Worm (Caenorhabditis elegans) whole organism, L2 larva: ENCODE data around the gene ugt-16.
A peak's percentile ranks its signal among the peaks of the same experiment; 100 is the strongest.

Experiments used
- F13H6.1 ChIP-seq: sonication (generic microtip); optimal IDR thresholded peaks from 2 replicates; lab custom pipeline; 2016; ENCODE audit warnings: missing genetic modification characterization, missing compliant biosample characterization
- ZK546.5 ChIP-seq: sonication (generic microtip); optimal IDR thresholded peaks from 2 replicates; lab custom pipeline; 2017; ENCODE audit warnings: missing biosample characterization, missing genetic modification characterization
- alr-1 ChIP-seq: fragments of 150-350 bp; optimal IDR thresholded peaks from 2 replicates; lab custom pipeline; 2014; ENCODE audit warnings: missing biosample characterization, missing genetic modification characterization
- ama-1 ChIP-seq: fragments of 150-350 bp; optimal IDR thresholded peaks from 2 replicates; lab custom pipeline; 2018; ENCODE audit warnings: inconsistent platforms
- blmp-1 ChIP-seq: sonication (generic microtip); optimal IDR thresholded peaks from 2 replicates; lab custom pipeline; 2017; ENCODE audit warnings: missing genetic modification characterization, mild to moderate bottlenecking, missing compliant biosample characterization, antibody characterized with exemption, moderate library complexity; ENCODE audit not compliant: insufficient read depth
- ceh-16 ChIP-seq: fragments of 150-350 bp; optimal IDR thresholded peaks from 2 replicates; lab custom pipeline; 2014; ENCODE audit warnings: missing biosample characterization, missing genetic modification characterization
- elt-1 ChIP-seq: fragments of 150-350 bp; optimal IDR thresholded peaks from 2 replicates; lab custom pipeline; 2014; ENCODE audit warnings: missing biosample characterization, missing genetic modification characterization
- elt-3 ChIP-seq: sonication (generic microtip); optimal IDR thresholded peaks from 2 replicates; lab custom pipeline; 2017; ENCODE audit warnings: missing biosample characterization, missing genetic modification characterization
- fos-1 ChIP-seq: fragments of 150-350 bp; optimal IDR thresholded peaks from 2 replicates; lab custom pipeline; 2014; ENCODE audit warnings: missing biosample characterization, missing genetic modification characterization
- lin-11 ChIP-seq: fragments of 150-350 bp; sonication (generic microtip); optimal IDR thresholded peaks from 2 replicates; lab custom pipeline; 2014; ENCODE audit warnings: missing biosample characterization, missing genetic modification characterization, inconsistent platforms, mixed read lengths
- lin-39 ChIP-seq: fragments of 150-350 bp; optimal IDR thresholded peaks from 2 replicates; lab custom pipeline; 2014; ENCODE audit warnings: missing biosample characterization, missing genetic modification reagents, missing genetic modification characterization
- lsy-2 ChIP-seq, 2 experiments: fragments of 150-350 bp in 1 of 2; sonication (generic microtip) in 1 of 2; optimal IDR thresholded peaks; 2 replicates each; lab custom pipeline; 2014 to 2017; ENCODE audit warnings: missing biosample characterization in 2 of 2, missing genetic modification characterization in 2 of 2
- mab-5 ChIP-seq: fragments of 150-350 bp; optimal IDR thresholded peaks from 2 replicates; lab custom pipeline; 2014; ENCODE audit warnings: missing biosample characterization, missing genetic modification characterization
- mbf-1 ChIP-seq: sonication (generic microtip); optimal IDR thresholded peaks from 2 replicates; lab custom pipeline; 2017; ENCODE audit warnings: missing biosample characterization, missing genetic modification characterization
- mdl-1 ChIP-seq, 2 experiments: fragments of 150-350 bp in 1 of 2; sonication (generic microtip) in 1 of 2; optimal IDR thresholded peaks; 2 replicates each; lab custom pipeline; 2017; ENCODE audit warnings: missing biosample characterization in 2 of 2, missing genetic modification characterization in 2 of 2
- nhr-12 ChIP-seq: fragments of 150-350 bp; optimal IDR thresholded peaks from 2 replicates; lab custom pipeline; 2014; ENCODE audit warnings: missing biosample characterization, missing genetic modification characterization
- nhr-129 ChIP-seq: fragments of 150-350 bp; optimal IDR thresholded peaks from 2 replicates; lab custom pipeline; 2014; ENCODE audit warnings: missing biosample characterization, missing genetic modification characterization
- nhr-23 ChIP-seq: fragments of 150-350 bp; optimal IDR thresholded peaks from 2 replicates; lab custom pipeline; 2014; ENCODE audit warnings: missing biosample characterization, missing genetic modification reagents, missing genetic modification characterization
- nhr-25 ChIP-seq: fragments of 150-350 bp; sonication (generic microtip); optimal IDR thresholded peaks from 3 replicates; lab custom pipeline; 2014; ENCODE audit warnings: missing biosample characterization, missing genetic modification characterization
- nhr-6 ChIP-seq: fragments of 150-350 bp; optimal IDR thresholded peaks from 2 replicates; lab custom pipeline; 2014; ENCODE audit warnings: missing biosample characterization, missing genetic modification characterization
- nhr-77 ChIP-seq: fragments of 150-350 bp; optimal IDR thresholded peaks from 2 replicates; lab custom pipeline; 2014; ENCODE audit warnings: missing biosample characterization, missing genetic modification characterization
- peb-1 ChIP-seq: fragments of 150-350 bp; optimal IDR thresholded peaks from 2 replicates; lab custom pipeline; 2014; ENCODE audit warnings: missing biosample characterization, missing genetic modification characterization
- sma-3 ChIP-seq: sonication (generic microtip); optimal IDR thresholded peaks from 2 replicates; lab custom pipeline; 2016; ENCODE audit warnings: missing genetic modification reagents, missing genetic modification characterization, missing compliant biosample characterization
- sma-9 ChIP-seq, 2 experiments: fragments of 150-350 bp in 1 of 2; sonication (generic microtip) in 1 of 2; optimal IDR thresholded peaks; 2 replicates each; lab custom pipeline; 2014 to 2016; ENCODE audit warnings: missing genetic modification characterization in 2 of 2, mild to moderate bottlenecking in 1 of 2, missing biosample characterization in 1 of 2, missing compliant biosample characterization in 1 of 2, missing genetic modification reagents in 1 of 2, moderate library complexity in 1 of 2
- snpc-4 ChIP-seq: fragments of 150-350 bp; optimal IDR thresholded peaks from 2 replicates; lab custom pipeline; 2014; ENCODE audit warnings: missing biosample characterization, missing genetic modification characterization
- unc-39 ChIP-seq: fragments of 150-350 bp; optimal IDR thresholded peaks from 2 replicates; lab custom pipeline; 2014; ENCODE audit warnings: missing biosample characterization, missing genetic modification characterization
- unc-55 ChIP-seq: fragments of 150-350 bp; sonication (generic microtip); optimal IDR thresholded peaks from 3 replicates; lab custom pipeline; 2014; ENCODE audit warnings: missing biosample characterization, missing genetic modification reagents, missing genetic modification characterization
- unc-62 ChIP-seq: fragments of 150-350 bp; optimal IDR thresholded peaks from 2 replicates; lab custom pipeline; 2014; ENCODE audit warnings: missing biosample characterization, missing genetic modification reagents, missing genetic modification characterization
- zag-1 ChIP-seq: fragments of 150-350 bp; optimal IDR thresholded peaks from 2 replicates; lab custom pipeline; 2014; ENCODE audit warnings: missing biosample characterization, missing genetic modification characterization
- ztf-1 ChIP-seq: fragments of 200-800 bp; sonication (Bioruptor generic); conservative IDR thresholded peaks from 2 replicates; pipeline ENCODE4 v1.3.6; 2022; ENCODE audit warnings: missing genetic modification characterization, missing compliant biosample characterization
- ztf-11 ChIP-seq: sonication (generic microtip); optimal IDR thresholded peaks from 2 replicates; lab custom pipeline; 2017; ENCODE audit warnings: missing biosample characterization, missing genetic modification characterization
- ztf-4 ChIP-seq: fragments of 150-350 bp; optimal IDR thresholded peaks from 2 replicates; lab custom pipeline; 2014; ENCODE audit warnings: missing biosample characterization, missing genetic modification characterization

The ugt-16 gene

ce11 chrV:12795196-12795595 lies 29.6 kb upstream of the ugt-16 start, which contains the start of gene ugt-4:
ugt-4 (minus strand) TSS chrV:12795336.
- TF ChIP-seq sma-3 (GFP tag; lab: Kevin White, UChicago) (no peak), nhr-77 (tag; lab: Kevin White, UChicago) (no peak), unc-39 (tag; lab: Kevin White, UChicago) (no peak), nhr-129 (tag; lab: Kevin White, UChicago) (no peak), snpc-4 (no peak), ZK546.5 (tag; lab: Kevin White, UChicago) (no peak), nhr-12 (tag; lab: Kevin White, UChicago) (no peak), mdl-1 (tag; optimal IDR thresholded peaks at IDR 0.05; lab: Kevin White, UChicago) (no peak), sma-9 (GFP tag; optimal IDR thresholded peaks at IDR 0.05; lab: Kevin White, UChicago) (peak; percentile 3), sma-9 (tag; optimal IDR thresholded peaks at IDR 0.05; lab: Kevin White, UChicago) (no peak), fos-1 (peak; percentile 12), lin-39 (no peak), zag-1 (no peak), nhr-25 (tag; lab: Kevin White, UChicago) (no peak), nhr-6 (no peak), elt-1 (tag; lab: Kevin White, UChicago) (no peak), mbf-1 (tag; lab: Kevin White, UChicago) (no peak), unc-55 (GFP tag; lab: Kevin White, UChicago) (no peak)

- TF ChIP-seq nhr-25 (tag; lab: Kevin White, UChicago) (no peak), ceh-16 (tag; lab: Kevin White, UChicago) (no peak), unc-55 (GFP tag; lab: Kevin White, UChicago) (no peak)
Measured at ce11 chrV:12795927-12796326, 28.9 kb upstream of the ugt-16 start.

DNA sequence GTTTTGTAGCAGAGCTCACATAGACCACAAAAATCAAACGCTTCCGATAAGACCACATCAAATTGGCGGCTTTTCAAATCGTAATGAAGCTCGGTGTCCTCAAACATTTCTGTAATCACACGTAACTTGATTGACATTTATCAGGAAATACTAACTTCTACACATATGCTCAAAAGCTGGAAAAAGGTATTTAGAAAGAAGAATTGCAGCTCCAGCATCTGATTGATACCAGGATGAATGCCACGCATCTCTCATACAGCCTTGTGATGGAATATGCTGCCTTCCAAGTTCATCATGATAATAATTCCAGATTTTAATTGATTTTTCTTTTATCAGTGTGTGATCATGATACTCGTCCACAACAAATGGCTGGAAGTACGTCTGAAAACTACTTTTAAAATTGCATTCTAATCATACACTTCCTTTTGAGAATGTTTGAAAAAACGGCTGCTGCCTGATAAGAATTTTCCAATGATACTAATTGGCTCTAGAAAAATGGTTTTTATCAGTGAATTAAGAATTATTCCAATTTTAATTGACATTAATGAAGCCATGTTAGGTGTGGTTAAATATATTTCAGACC lies 27.8 kb upstream of the ugt-16 start:
- TF ChIP-seq ztf-1 (GFP tag; lab: Robert Waterston, UW) (no peak), lin-11 (tag; lab: Kevin White, UChicago) (no peak), alr-1 (no peak), F13H6.1 (no peak), mab-5 (tag; lab: Kevin White, UChicago) (no peak), peb-1 (tag; lab: Kevin White, UChicago) (no peak), zag-1 (no peak), lin-39 (no peak)
- TF ChIP-seq, all 48 proteins: peak for 0

DNA sequence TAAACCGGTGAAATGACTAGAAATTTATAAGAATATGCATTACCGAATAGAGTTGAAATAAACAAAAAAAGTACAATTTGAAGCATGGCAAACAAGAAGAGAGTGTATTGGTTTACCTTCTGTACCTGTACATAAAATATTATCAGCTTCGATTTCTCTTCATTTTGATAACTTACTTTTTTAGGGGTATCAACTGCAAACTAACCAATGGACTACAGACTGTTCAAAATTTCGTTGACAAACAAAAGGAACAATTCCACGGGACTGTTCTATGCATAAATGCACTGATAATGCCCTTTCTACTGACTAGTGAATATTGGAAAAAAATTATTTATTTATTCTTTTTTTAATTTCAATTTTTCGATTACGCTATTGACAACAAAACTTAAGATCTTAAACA lies 26.8 kb upstream of the ugt-16 start, which contains the start of gene ugt-6:
Gene ugt-6, minus strand, starts transcription at position 233 of the 400 bp plus-strand sequence.
- TF ChIP-seq nhr-23 (tag; lab: Kevin White, UChicago) = no peak
- TF ChIP-seq, all 48 proteins: peak for 0

DNA sequence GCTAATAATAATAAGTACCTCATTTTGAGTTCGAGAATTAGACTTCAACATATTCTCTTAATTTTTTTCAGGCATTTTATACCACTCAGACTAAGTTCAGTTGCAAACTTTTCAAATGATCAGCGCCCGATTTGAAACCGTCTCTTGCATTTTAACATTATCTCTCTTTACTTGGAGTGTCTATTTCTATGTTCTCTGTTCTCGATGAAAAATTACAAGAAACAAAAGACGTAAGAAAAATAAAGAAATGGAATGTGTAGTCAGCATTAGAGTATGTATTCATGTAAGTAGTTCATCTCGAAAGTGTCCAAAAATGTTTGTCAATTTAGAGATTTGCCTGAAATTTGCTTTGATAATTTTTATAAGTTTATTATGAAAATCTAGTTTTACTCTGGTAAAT lies 24.7 kb upstream of the ugt-16 start, which contains the start of gene ugt-3:
Gene ugt-3, minus strand, starts transcription at position 101 of the 400 bp plus-strand sequence.
- TF ChIP-seq blmp-1 (tag; lab: Kevin White, UChicago) = no peak
- no peak for TF ChIP-seq ztf-1 (GFP tag; lab: Robert Waterston, UW)
- no peak for TF ChIP-seq unc-62 (GFP tag; lab: Kevin White, UChicago)

ce11 chrV:12803274-12803673 lies 21.6 kb upstream of the ugt-16 start, which contains the start of gene srbc-45:
srbc-45 (plus strand) TSS chrV:12803574.
- TF ChIP-seq elt-3 (tag; lab: Kevin White, UChicago) = no peak
- TF ChIP-seq mbf-1 (tag; lab: Kevin White, UChicago) = no peak
- TF ChIP-seq nhr-129 (tag; lab: Kevin White, UChicago) = no peak
- no peak for TF ChIP-seq ceh-16 (tag; lab: Kevin White, UChicago)
- TF ChIP-seq ztf-11 (tag; lab: Kevin White, UChicago) = no peak
- no peak for TF ChIP-seq lin-39
- TF ChIP-seq lsy-2 (tag; optimal IDR thresholded peaks at IDR 0.05; lab: Kevin White, UChicago) = no peak
- no peak for TF ChIP-seq ZK546.5 (tag; lab: Kevin White, UChicago)
- no peak for TF ChIP-seq ama-1 (lab: Kevin White, UChicago)
- TF ChIP-seq snpc-4 = no peak
- TF ChIP-seq ztf-4 = no peak
- no peak for TF ChIP-seq unc-55 (GFP tag; lab: Kevin White, UChicago)
